Worm (Caenorhabditis elegans) whole organism, L4 larva: ENCODE measurements around the gene F11D5.7.

Experiments
- R02D3.7 ChIP-seq: fragments of 150-350 bp; sonication (generic microtip); optimal IDR thresholded peaks from 3 replicates; lab custom pipeline; 2014; ENCODE audit warnings: missing biosample characterization, missing genetic modification characterization
- fkh-10 ChIP-seq: fragments of 150-350 bp; optimal IDR thresholded peaks from 2 replicates; lab custom pipeline; 2014; ENCODE audit warnings: missing biosample characterization, missing genetic modification reagents, missing genetic modification characterization
- unc-130 ChIP-seq: sonication (generic microtip); optimal IDR thresholded peaks from 2 replicates; lab custom pipeline; 2016; ENCODE audit warnings: missing genetic modification reagents, missing genetic modification characterization, missing compliant biosample characterization
- zip-11 ChIP-seq: fragments of 200-800 bp; sonication (Bioruptor generic); IDR thresholded peaks from 2 replicates; pipeline ENCODE4 v1.3.6; 2022; ENCODE audit warnings: missing genetic modification characterization, missing compliant biosample characterization

DNA sequence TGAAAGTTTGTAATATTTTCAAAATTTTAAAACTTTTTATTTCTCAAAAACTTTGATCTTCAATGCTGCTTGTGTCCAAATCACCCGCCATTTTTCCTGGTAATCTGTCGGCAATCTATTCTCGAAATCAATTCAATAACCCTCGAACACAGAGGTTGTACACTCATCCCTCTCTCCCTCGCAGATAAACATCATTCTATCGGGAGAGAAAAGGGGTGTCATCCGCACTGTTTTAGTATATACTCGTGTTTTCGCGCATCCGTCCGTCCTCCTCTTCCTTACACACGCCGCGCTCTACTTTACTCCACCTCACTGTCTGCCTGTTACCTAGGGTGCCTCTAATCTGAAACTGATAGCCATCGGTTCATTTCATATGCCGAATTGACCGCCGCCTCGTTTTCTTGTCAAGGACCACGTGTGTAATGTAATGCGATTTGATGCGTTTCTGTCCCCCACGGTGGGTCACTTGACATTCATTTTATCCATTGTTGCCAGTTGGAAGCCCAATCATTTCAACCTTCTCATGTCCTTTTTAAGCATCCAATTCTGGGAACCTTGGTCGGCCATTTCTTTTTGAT lies 39.5 kb downstream of the F11D5.7 start:
- TF ChIP-seq unc-130 (GFP tag; lab: Kevin White, UChicago) (no peak), zip-11 (GFP tag; lab: Robert Waterston, UW) (no peak), fkh-10 (GFP tag; lab: Kevin White, UChicago) (no peak), R02D3.7 (no peak)
